Worm (Caenorhabditis elegans): Measurements from ENCODE around the gene T03F6.3.

DNA sequence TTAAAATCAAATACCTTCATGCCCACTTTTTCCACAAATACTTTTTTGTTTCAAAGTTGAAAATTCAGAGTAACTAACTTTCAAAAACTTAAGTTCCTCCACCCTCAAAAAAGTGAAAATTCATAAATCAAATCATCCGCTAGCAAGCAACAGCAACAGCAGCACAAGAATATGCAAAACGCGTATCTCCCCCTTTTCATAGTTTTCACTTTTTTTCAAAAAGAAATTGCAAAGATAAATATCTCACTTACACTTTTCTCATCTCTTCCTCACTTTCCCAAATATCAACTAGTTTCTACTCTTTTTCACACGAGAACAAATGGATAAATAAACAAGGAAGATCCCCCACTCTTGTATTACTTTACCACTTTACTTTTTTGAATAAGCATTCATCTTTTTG lies 7.5 kb upstream of the T03F6.3 start:
- TF ChIP-seq R02D3.7 (tag; optimal IDR thresholded peaks at IDR 0.05) (no peak), unc-62 (GFP tag; optimal IDR thresholded peaks at IDR 0.05) (no peak), elt-3 (tag; optimal IDR thresholded peaks at IDR 0.05) (no peak), nhr-11 (tag; optimal IDR thresholded peaks at IDR 0.05) (no peak), nhr-237 (tag; optimal IDR thresholded peaks at IDR 0.05) (no peak)
